Fruit fly (Drosophila melanogaster) whole organism, embryonic: ENCODE measurements around the gene upd2.

Source experiments
- ATbp ChIP-seq: fragments of 200-800 bp; sonication (Bioruptor generic); optimal IDR thresholded peaks from 2 replicates; lab custom pipeline; 2017; ENCODE audit warnings: missing biosample characterization, mild to moderate bottlenecking, missing genetic modification characterization, missing genetic modification reagents
- Bgb ChIP-seq: fragments of 200-800 bp; sonication (Bioruptor generic); IDR thresholded peaks from 2 replicates; pipeline ENCODE4 v1.3.6; 2022; ENCODE audit warnings: missing biosample characterization, missing genetic modification characterization; ENCODE audit not compliant: partially characterized antibody
- CG11093 ChIP-seq: fragments of 200-800 bp; sonication (Bioruptor generic); IDR thresholded peaks from 3 replicates; pipeline ENCODE4 v1.3.6; 2022; ENCODE audit warnings: missing biosample characterization, missing genetic modification characterization
- CG11723 ChIP-seq: fragments of 200-800 bp; sonication (Bioruptor generic); optimal IDR thresholded peaks from 2 replicates; lab custom pipeline; 2017; ENCODE audit warnings: missing biosample characterization, mild to moderate bottlenecking, missing genetic modification characterization
- CG14860 ChIP-seq: fragments of 200-800 bp; sonication (Bioruptor generic); IDR thresholded peaks from 3 replicates; pipeline ENCODE4 v1.3.6; 2022; ENCODE audit warnings: missing biosample characterization, missing genetic modification characterization; ENCODE audit not compliant: partially characterized antibody
- CG15479 ChIP-seq: fragments of 200-800 bp; sonication (Bioruptor generic); optimal IDR thresholded peaks from 3 replicates; lab custom pipeline; 2019; ENCODE audit warnings: missing biosample characterization, mild to moderate bottlenecking, missing genetic modification characterization, moderate library complexity
- CG15696 ChIP-seq: fragments of 200-800 bp; sonication (Bioruptor generic); optimal IDR thresholded peaks from 2 replicates; lab custom pipeline; 2019; ENCODE audit warnings: missing biosample characterization, mild to moderate bottlenecking, missing genetic modification characterization, moderate library complexity
- CG1647 ChIP-seq: fragments of 200-800 bp; sonication (Bioruptor generic); optimal IDR thresholded peaks from 3 replicates; lab custom pipeline; 2016; ENCODE audit warnings: missing biosample characterization, missing genetic modification characterization
- CG1832 ChIP-seq: fragments of 200-800 bp; sonication (Bioruptor generic); optimal IDR thresholded peaks from 2 replicates; lab custom pipeline; 2017; ENCODE audit warnings: missing biosample characterization, mild to moderate bottlenecking, missing genetic modification characterization, inconsistent platforms
- CG30403 ChIP-seq: fragments of 200-800 bp; sonication (Bioruptor generic); optimal IDR thresholded peaks from 3 replicates; lab custom pipeline; 2016; ENCODE audit warnings: missing biosample characterization, missing genetic modification characterization
- CG3407 ChIP-seq: fragments of 200-800 bp; sonication (Bioruptor generic); optimal IDR thresholded peaks from 2 replicates; lab custom pipeline; 2018; ENCODE audit warnings: missing biosample characterization, mild to moderate bottlenecking, missing genetic modification characterization
- CG4404 ChIP-seq: fragments of 200-800 bp; sonication (Bioruptor generic); IDR thresholded peaks from 2 replicates; pipeline ENCODE4 v1.3.6; 2022; ENCODE audit warnings: missing biosample characterization, missing genetic modification characterization
- CG4707 ChIP-seq: fragments of 200-800 bp; sonication (Bioruptor generic); optimal IDR thresholded peaks from 2 replicates; lab custom pipeline; 2018; ENCODE audit warnings: missing biosample characterization, mild to moderate bottlenecking, missing genetic modification characterization, moderate library complexity
- CG6689 ChIP-seq: fragments of 200-800 bp; sonication (Bioruptor generic); IDR thresholded peaks from 2 replicates; pipeline ENCODE4 v1.3.6; 2022; ENCODE audit warnings: missing biosample characterization, missing genetic modification characterization
- CG7271 ChIP-seq: fragments of 200-800 bp; sonication (Bioruptor generic); optimal IDR thresholded peaks from 2 replicates; lab custom pipeline; 2018; ENCODE audit warnings: missing biosample characterization, mild to moderate bottlenecking, missing genetic modification characterization, moderate library complexity
- CG7745 ChIP-seq: fragments of 200-800 bp; sonication (Bioruptor generic); optimal IDR thresholded peaks from 2 replicates; lab custom pipeline; 2018; ENCODE audit warnings: missing biosample characterization, mild to moderate bottlenecking, missing genetic modification characterization, moderate library complexity
- CG8478 ChIP-seq: fragments of >200 bp; optimal IDR thresholded peaks from 2 replicates; lab custom pipeline; 2018
- CG9932 ChIP-seq: fragments of 200-800 bp; sonication (Bioruptor generic); IDR thresholded peaks from 2 replicates; pipeline ENCODE4 v1.3.6; 2022; ENCODE audit warnings: missing biosample characterization, missing genetic modification characterization
- D ChIP-seq, 2 experiments: fragments of 200-800 bp in 1 of 2; fragments of >200 bp in 1 of 2; sonication (Bioruptor generic) in 1 of 2; optimal IDR thresholded peaks; 2 replicates in 1 of 2; 3 replicates in 1 of 2; lab custom pipeline; 2017; ENCODE audit warnings: mild to moderate bottlenecking in 1 of 2, missing biosample characterization in 1 of 2, missing genetic modification characterization in 1 of 2, missing genetic modification reagents in 1 of 2
- Ets65A ChIP-seq: fragments of 200-800 bp; sonication (Bioruptor generic); peaks from one replicate; lab custom pipeline; 2016; ENCODE audit warnings: missing biosample characterization, missing genetic modification characterization
- Ets97D ChIP-seq: fragments of 200-800 bp; sonication (Bioruptor generic); optimal IDR thresholded peaks from 3 replicates; lab custom pipeline; 2016; ENCODE audit warnings: missing biosample characterization, missing genetic modification characterization
- HLH54F ChIP-seq: fragments of 200-800 bp; sonication (Bioruptor generic); optimal IDR thresholded peaks from 3 replicates; lab custom pipeline; 2016; ENCODE audit warnings: missing biosample characterization, missing genetic modification characterization
- Hmx ChIP-seq: fragments of 200-800 bp; sonication (Bioruptor generic); optimal IDR thresholded peaks from 2 replicates; lab custom pipeline; 2016; ENCODE audit warnings: missing biosample characterization, missing genetic modification characterization
- Jarid2 ChIP-seq: fragments of 200-800 bp; sonication (Bioruptor generic); optimal IDR thresholded peaks from 3 replicates; lab custom pipeline; 2017; ENCODE audit warnings: mild to moderate bottlenecking, missing biosample characterization, missing genetic modification reagents, missing genetic modification characterization
- Kr ChIP-seq: fragments of 200-800 bp; sonication (Bioruptor generic); optimal IDR thresholded peaks from 2 replicates; lab custom pipeline; 2017; ENCODE audit warnings: missing biosample characterization, mild to moderate bottlenecking, missing genetic modification characterization
- Med ChIP-seq: fragments of 200-800 bp; sonication (Bioruptor generic); peaks from one replicate; lab custom pipeline; 2016; ENCODE audit warnings: missing biosample characterization, missing genetic modification characterization, mild to moderate bottlenecking, inconsistent platforms, moderate library complexity
- Pdp1 ChIP-seq, 2 experiments: fragments of 200-800 bp; sonication (Bioruptor generic); optimal IDR thresholded peaks; 3 replicates each; lab custom pipeline; 2016; ENCODE audit warnings: missing biosample characterization in 2 of 2, missing genetic modification characterization in 2 of 2, mild to moderate bottlenecking in 1 of 2, moderate library complexity in 1 of 2
- Sox100B ChIP-seq: fragments of 200-800 bp; sonication (Bioruptor generic); optimal IDR thresholded peaks from 3 replicates; lab custom pipeline; 2018; ENCODE audit warnings: missing biosample characterization, mild to moderate bottlenecking, missing genetic modification characterization
- Spps ChIP-seq: fragments of 200-800 bp; sonication (Bioruptor generic); optimal IDR thresholded peaks from 2 replicates; lab custom pipeline; 2018; ENCODE audit warnings: missing biosample characterization, mild to moderate bottlenecking, missing genetic modification characterization
- al ChIP-seq: fragments of 200-800 bp; sonication (Bioruptor generic); IDR thresholded peaks from 2 replicates; pipeline ENCODE4 v1.3.6; 2022; ENCODE audit warnings: missing biosample characterization, missing genetic modification characterization
- ara ChIP-seq: fragments of 200-800 bp; sonication (Bioruptor generic); IDR thresholded peaks from 2 replicates; pipeline ENCODE4 v1.3.6; 2022; ENCODE audit warnings: missing biosample characterization, missing genetic modification characterization
- ato ChIP-seq: fragments of 200-800 bp; sonication (Bioruptor generic); IDR thresholded peaks from 2 replicates; pipeline ENCODE4 v1.3.6; 2022; ENCODE audit warnings: missing biosample characterization, missing genetic modification characterization; ENCODE audit not compliant: partially characterized antibody
- btn ChIP-seq: fragments of 200-800 bp; sonication (Bioruptor generic); optimal IDR thresholded peaks from 2 replicates; lab custom pipeline; 2016; ENCODE audit warnings: missing biosample characterization, missing genetic modification characterization
- ci ChIP-seq: fragments of 200-800 bp; sonication (Bioruptor generic); IDR thresholded peaks from 3 replicates; pipeline ENCODE4 v1.3.6; 2022; ENCODE audit warnings: missing biosample characterization, missing genetic modification characterization
- crc ChIP-seq: fragments of 200-800 bp; sonication (Bioruptor generic); optimal IDR thresholded peaks from 2 replicates; lab custom pipeline; 2016; ENCODE audit warnings: missing biosample characterization, missing genetic modification characterization
- crol ChIP-seq: fragments of 200-800 bp; sonication (Bioruptor generic); IDR thresholded peaks from 2 replicates; pipeline ENCODE4 v1.3.6; 2022; ENCODE audit warnings: missing biosample characterization, missing genetic modification characterization
- da ChIP-seq: fragments of 200-800 bp; sonication (Bioruptor generic); optimal IDR thresholded peaks from 2 replicates; lab custom pipeline; 2016; ENCODE audit warnings: missing biosample characterization, missing genetic modification characterization
- fd3F ChIP-seq: fragments of 200-800 bp; sonication (Bioruptor generic); optimal IDR thresholded peaks from 2 replicates; lab custom pipeline; 2018; ENCODE audit warnings: missing biosample characterization, mild to moderate bottlenecking, missing genetic modification characterization, moderate library complexity
- gcm2 ChIP-seq: fragments of 200-800 bp; sonication (Bioruptor generic); optimal IDR thresholded peaks from 2 replicates; lab custom pipeline; 2016; ENCODE audit warnings: missing biosample characterization, missing genetic modification characterization
- grn ChIP-seq: fragments of 200-800 bp; sonication (Bioruptor generic); optimal IDR thresholded peaks from 3 replicates; lab custom pipeline; 2017; ENCODE audit warnings: missing biosample characterization, missing genetic modification characterization
- gsb ChIP-seq: fragments of 200-800 bp; sonication (Bioruptor generic); IDR thresholded peaks from 2 replicates; pipeline ENCODE4 v1.3.6; 2022; ENCODE audit warnings: missing biosample characterization, missing genetic modification characterization
- lola ChIP-seq, 3 experiments: fragments of >200 bp in 2 of 3; fragments of 200-800 bp in 1 of 3; sonication (Bioruptor generic) in 1 of 3; optimal IDR thresholded peaks; 2 replicates each; lab custom pipeline; 2017 to 2019; ENCODE audit warnings: missing biosample characterization in 3 of 3, missing genetic modification characterization in 3 of 3, mild to moderate bottlenecking in 1 of 3, moderate library complexity in 1 of 3
- pum ChIP-seq: fragments of 200-800 bp; sonication (Bioruptor generic); optimal IDR thresholded peaks from 2 replicates; lab custom pipeline; 2016; ENCODE audit warnings: missing biosample characterization, missing genetic modification characterization
- sens ChIP-seq: fragments of 200-800 bp; sonication (Bioruptor generic); peaks from one replicate; lab custom pipeline; 2016; ENCODE audit warnings: missing biosample characterization, missing genetic modification characterization
- sna ChIP-seq: fragments of 200-800 bp; sonication (Bioruptor generic); IDR thresholded peaks from 2 replicates; pipeline ENCODE4 v1.3.6; 2022; ENCODE audit warnings: missing biosample characterization, missing genetic modification characterization; ENCODE audit not compliant: partially characterized antibody
- tll ChIP-seq, 2 experiments: fragments of 200-800 bp in 1 of 2; fragments of >200 bp in 1 of 2; sonication (Bioruptor generic) in 1 of 2; optimal IDR thresholded peaks; 2 replicates each; lab custom pipeline; 2017 to 2019; ENCODE audit warnings: missing biosample characterization in 2 of 2, missing genetic modification characterization in 2 of 2, mild to moderate bottlenecking in 1 of 2, moderate library complexity in 1 of 2
- twi ChIP-seq: fragments of 200-800 bp; optimal IDR thresholded peaks from 2 replicates; lab custom pipeline; 2019; ENCODE audit warnings: missing biosample characterization, mild to moderate bottlenecking, missing genetic modification characterization, moderate library complexity
- wek ChIP-seq: fragments of 200-800 bp; sonication (Bioruptor generic); optimal IDR thresholded peaks from 3 replicates; lab custom pipeline; 2018; ENCODE audit warnings: missing biosample characterization, mild to moderate bottlenecking, missing genetic modification characterization, moderate library complexity

Gene upd2

dm6 chrX:18243184-18243375 is at the start of gene upd2:
Gene upd2 (minus strand): TSS chrX:18243284.
- TF ChIP-seq CG7271 (tag; lab: Kevin White, UChicago) (no peak), CG9932 (GFP tag; lab: Robert Waterston, UW) (no peak), al (GFP tag; lab: Robert Waterston, UW) (no peak), Jarid2 (GFP tag; lab: Kevin White, UChicago) (peak; percentile 36), Spps (no peak), Sox100B (GFP tag; lab: Kevin White, UChicago) (no peak), CG1647 (GFP tag; lab: Kevin White, UChicago) (no peak), CG11723 (no peak), CG4707 (GFP tag; lab: Kevin White, UChicago) (no peak), Ets65A (GFP tag; lab: Kevin White, UChicago) (no peak), Med (GFP tag; lab: Kevin White, UChicago) (peak; percentile 34), CG14860 (GFP tag; lab: Robert Waterston, UW) (no peak)

- TF ChIP-seq Pdp1 (GFP tag; optimal IDR thresholded peaks at IDR 0.05; lab: Kevin White, UChicago) (no peak), lola (GFP tag; optimal IDR thresholded peaks at IDR 0.05; lab: Kevin White, UChicago) (no peak), gcm2 (GFP tag; lab: Kevin White, UChicago) (no peak), crc (GFP tag; lab: Kevin White, UChicago) (no peak), HLH54F (no peak), ATbp (GFP tag; lab: Kevin White, UChicago) (no peak), ara (GFP tag; lab: Robert Waterston, UW) (no peak), CG6689 (no peak), CG15479 (GFP tag; lab: Kevin White, UChicago) (peak; percentile 67), CG3407 (no peak), CG30403 (GFP tag; lab: Kevin White, UChicago) (no peak), crol (GFP tag; lab: Robert Waterston, UW) (peak; percentile 78), Ets65A (GFP tag; lab: Kevin White, UChicago) (peak; percentile 23), Ets97D (GFP tag; lab: Kevin White, UChicago) (no peak), btn (GFP tag; lab: Kevin White, UChicago) (no peak), fd3F (GFP tag; lab: Kevin White, UChicago) (no peak), wek (GFP tag; lab: Kevin White, UChicago) (no peak), twi (tag; lab: Kevin White, UChicago) (no peak), tll (GFP tag; optimal IDR thresholded peaks at IDR 0.05; lab: Kevin White, UChicago) (peak in 1 of 2 experiments; percentile 90), sens (peak; percentile 1), Kr (peak; percentile 51), grn (GFP tag; lab: Kevin White, UChicago) (peak; percentile 16), CG11093 (GFP tag; lab: Robert Waterston, UW) (no peak), CG7745 (tag; lab: Kevin White, UChicago) (no peak), CG1832 (GFP tag; lab: Kevin White, UChicago) (peak; percentile 6), CG15696 (tag; lab: Kevin White, UChicago) (peak; percentile 2), al (GFP tag; lab: Robert Waterston, UW) (no peak)
Observed at dm6 chrX:18288652-18289051, 45.6 kb upstream of the upd2 start.

DNA sequence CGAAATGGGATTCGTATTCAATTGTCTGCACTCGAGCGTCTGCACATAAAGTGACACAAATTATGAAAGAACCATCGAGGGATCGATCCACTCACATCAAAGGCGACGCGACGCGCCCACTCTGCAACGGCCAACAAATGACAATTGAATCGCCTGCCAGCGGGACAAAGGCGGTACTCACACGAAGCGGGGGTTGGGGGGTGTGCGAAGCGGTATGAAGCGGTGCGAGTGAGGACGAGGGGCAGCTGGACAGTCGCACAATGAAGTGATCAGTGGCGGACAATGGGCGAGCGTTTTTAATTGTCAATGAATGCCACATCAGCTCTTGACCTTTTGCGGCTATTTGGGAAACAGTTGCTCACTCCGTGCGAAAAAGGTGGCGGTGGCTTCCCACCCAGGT is 44.5 kb upstream of the upd2 start:
- no peak for TF ChIP-seq Bgb (GFP tag; lab: Robert Waterston, UW)
- no peak for TF ChIP-seq gsb
- TF ChIP-seq da (GFP tag; lab: Kevin White, UChicago): no peak
- peak; percentile 55; the same call in 1 of the 2 replicates for TF ChIP-seq crol (GFP tag; lab: Robert Waterston, UW)
- no peak for TF ChIP-seq pum (GFP tag; lab: Kevin White, UChicago)
- no peak for TF ChIP-seq CG4404 (GFP tag; lab: Robert Waterston, UW)
- TF ChIP-seq Jarid2 (GFP tag; lab: Kevin White, UChicago): no peak
- no peak for TF ChIP-seq Hmx
- no peak for TF ChIP-seq CG11093 (GFP tag; lab: Robert Waterston, UW)
- no peak for TF ChIP-seq ato (GFP tag; lab: Robert Waterston, UW)
- no peak for TF ChIP-seq ci (GFP tag; lab: Robert Waterston, UW)
- no peak for TF ChIP-seq sna (GFP tag; lab: Robert Waterston, UW)
- TF ChIP-seq D (optimal IDR thresholded peaks at IDR 0.05; lab: Kevin White, UChicago): peak; percentile 72
- no peak for TF ChIP-seq D (GFP tag; optimal IDR thresholded peaks at IDR 0.05; lab: Kevin White, UChicago)
- no peak for TF ChIP-seq CG8478
